Worm (Caenorhabditis elegans): ENCODE data around the gene C36C9.4.
"Not testable (repeated sequence)": the region's sequence is repeated elsewhere in the genome, so short reads cannot be mapped to it uniquely, and the experiment has no call there.

C36C9.4 gene

ce11 chrX:1690894-1691293 is 5.9 kb downstream of the C36C9.4 start, which contains the start of gene C36C9.6:
Gene C36C9.6, minus strand, starts transcription at chrX:1690994.
- not testable (repeated sequence) for TF ChIP-seq Y55F3AM.14 (GFP tag; optimal IDR thresholded peaks at IDR 0.05); fos-1 (tag; optimal IDR thresholded peaks at IDR 0.05); elt-3 (tag; optimal IDR thresholded peaks at IDR 0.05)

ce11 chrX:1689996-1690395 is 6.8 kb downstream of the C36C9.4 start, which contains the start of gene C36C9.12:
Gene C36C9.12, minus strand, starts transcription at chrX:1690096.
- TF ChIP-seq mbf-1, nhr-6, ztf-4 (tag; optimal IDR thresholded peaks at IDR 0.05): not testable (repeated sequence)

- not testable (repeated sequence) for TF ChIP-seq unc-62 (GFP tag; optimal IDR thresholded peaks at IDR 0.05); zag-1 (tag; optimal IDR thresholded peaks at IDR 0.05); R02D3.7 (tag; optimal IDR thresholded peaks at IDR 0.05)
Measured at ce11 chrX:1687079-1687478, 9.7 kb downstream of the C36C9.4 start, which contains the start of gene C36C9.11. Gene C36C9.11, plus strand, starts transcription at chrX:1687379.

ce11 chrX:1682558-1682957 is 14.2 kb downstream of the C36C9.4 start, which contains the start of gene meg-4:
Gene meg-4, plus strand, starts transcription at chrX:1682954.
- TF ChIP-seq ztf-1 (GFP tag; conservative IDR thresholded peaks at IDR 0.05) = no peak
- no peak for TF ChIP-seq nhr-12 (tag; optimal IDR thresholded peaks at IDR 0.05)
- no peak for TF ChIP-seq sma-9 (GFP tag; optimal IDR thresholded peaks at IDR 0.05)
- no peak for TF ChIP-seq sma-9 (tag; optimal IDR thresholded peaks at IDR 0.05)
- no peak for TF ChIP-seq nhr-21 (tag; optimal IDR thresholded peaks at IDR 0.05)
- no peak for TF ChIP-seq unc-39 (tag; optimal IDR thresholded peaks at IDR 0.05)
- no peak for TF ChIP-seq elt-3 (tag; optimal IDR thresholded peaks at IDR 0.05)
- no peak for TF ChIP-seq ceh-82 (tag; optimal IDR thresholded peaks at IDR 0.05)
- TF ChIP-seq Y55F3AM.14 (GFP tag; optimal IDR thresholded peaks at IDR 0.05) = no peak
- no peak for TF ChIP-seq mab-5 (tag; optimal IDR thresholded peaks at IDR 0.05)
- no peak for TF ChIP-seq peb-1 (tag; optimal IDR thresholded peaks at IDR 0.05)
- TF ChIP-seq nhr-77 (tag; optimal IDR thresholded peaks at IDR 0.05) = no peak
- TF ChIP-seq blmp-1 (tag; optimal IDR thresholded peaks at IDR 0.05; ENCODE audit: insufficient read depth) = no peak
- no peak for TF ChIP-seq lin-13 (GFP tag; optimal IDR thresholded peaks at IDR 0.05)

- TF ChIP-seq ama-1 (optimal IDR thresholded peaks at IDR 0.05) (no peak), fos-1 (tag; optimal IDR thresholded peaks at IDR 0.05) (no peak), nhr-25 (tag; optimal IDR thresholded peaks at IDR 0.05) (no peak), unc-55 (GFP tag; optimal IDR thresholded peaks at IDR 0.05) (no peak), egl-27 (tag; optimal IDR thresholded peaks at IDR 0.05) (no peak), elt-1 (tag; optimal IDR thresholded peaks at IDR 0.05) (no peak), sma-9 (GFP tag; optimal IDR thresholded peaks at IDR 0.05) (no peak), sma-9 (tag; optimal IDR thresholded peaks at IDR 0.05) (no peak), F13H6.1 (tag; optimal IDR thresholded peaks at IDR 0.05) (no peak), lin-13 (GFP tag; optimal IDR thresholded peaks at IDR 0.05) (no peak), mdl-1 (tag; optimal IDR thresholded peaks at IDR 0.05) (no peak), ztf-4 (tag; optimal IDR thresholded peaks at IDR 0.05) (no peak), C34F6.9 (tag; optimal IDR thresholded peaks at IDR 0.05) (no peak), ztf-11 (tag; optimal IDR thresholded peaks at IDR 0.05) (no peak), ZK546.5 (tag; optimal IDR thresholded peaks at IDR 0.05) (no peak), lsy-2 (tag; optimal IDR thresholded peaks at IDR 0.05) (no peak), snpc-4 (tag; optimal IDR thresholded peaks at IDR 0.05) (no peak), lin-39 (tag; optimal IDR thresholded peaks at IDR 0.05) (no peak)
Measured at ce11 chrX:1678021-1678420, 18.8 kb downstream of the C36C9.4 start, which contains the start of gene fbxa-170. Gene fbxa-170, minus strand, starts transcription at chrX:1678121.

- TF ChIP-seq R02D3.7 (tag; optimal IDR thresholded peaks at IDR 0.05) (no peak), C34F6.9 (tag; optimal IDR thresholded peaks at IDR 0.05) (no peak), crh-2 (tag; optimal IDR thresholded peaks at IDR 0.05) (no peak), snpc-4 (tag; optimal IDR thresholded peaks at IDR 0.05) (no peak), sem-4 (tag; optimal IDR thresholded peaks at IDR 0.05) (no peak), F13H6.1 (tag; optimal IDR thresholded peaks at IDR 0.05) (no peak), nhr-237 (tag; optimal IDR thresholded peaks at IDR 0.05) (no peak), sma-9 (GFP tag; optimal IDR thresholded peaks at IDR 0.05) (no peak), sma-9 (tag; optimal IDR thresholded peaks at IDR 0.05) (no peak), lin-13 (GFP tag; optimal IDR thresholded peaks at IDR 0.05) (no peak), mdl-1 (tag; optimal IDR thresholded peaks at IDR 0.05) (no peak), ztf-4 (tag; optimal IDR thresholded peaks at IDR 0.05) (no peak), nhr-11 (tag; optimal IDR thresholded peaks at IDR 0.05) (no peak), lin-11 (tag; optimal IDR thresholded peaks at IDR 0.05) (no peak), alr-1 (tag; optimal IDR thresholded peaks at IDR 0.05) (no peak), ceh-16 (tag; optimal IDR thresholded peaks at IDR 0.05) (no peak), ztf-11 (tag; optimal IDR thresholded peaks at IDR 0.05) (no peak), gmeb-1 (tag; optimal IDR thresholded peaks at IDR 0.05) (no peak), lin-39 (tag; optimal IDR thresholded peaks at IDR 0.05) (no peak), unc-39 (tag; optimal IDR thresholded peaks at IDR 0.05) (no peak)
Measured at ce11 chrX:1675879-1676278, 20.9 kb downstream of the C36C9.4 start.
